Fruit fly (Drosophila melanogaster) whole organism, pupa: ENCODE results near the gene CG32267.

Source experiments
- CG12605 ChIP-seq: fragments of 200-800 bp; sonication (Bioruptor generic); IDR thresholded peaks from 2 replicates; pipeline ENCODE4 v1.3.6; 2022; ENCODE audit warnings: missing biosample characterization, missing genetic modification characterization
- CG14655 ChIP-seq: fragments of 200-800 bp; sonication (Bioruptor generic); optimal IDR thresholded peaks from 3 replicates; lab custom pipeline; 2017; ENCODE audit warnings: mild to moderate bottlenecking, missing biosample characterization, missing genetic modification reagents, missing genetic modification characterization
- CG17806 ChIP-seq: fragments of 200-800 bp; sonication (Bioruptor generic); optimal IDR thresholded peaks from 2 replicates; lab custom pipeline; 2018; ENCODE audit warnings: missing biosample characterization, mild to moderate bottlenecking, missing genetic modification characterization, moderate library complexity
- CG34367 ChIP-seq: fragments of 200-800 bp; sonication (Bioruptor generic); optimal IDR thresholded peaks from 2 replicates; lab custom pipeline; 2018; ENCODE audit warnings: missing biosample characterization, mild to moderate bottlenecking, missing genetic modification characterization
- CG8159 ChIP-seq: fragments of 200-800 bp; sonication (Bioruptor generic); optimal IDR thresholded peaks from 3 replicates; lab custom pipeline; 2018; ENCODE audit warnings: missing biosample characterization, mild to moderate bottlenecking, missing genetic modification characterization, moderate library complexity
- CG8301 ChIP-seq: fragments of 200-800 bp; sonication (Bioruptor generic); optimal IDR thresholded peaks from 2 replicates; lab custom pipeline; 2018; ENCODE audit warnings: missing biosample characterization, mild to moderate bottlenecking, missing genetic modification characterization
- EcR ChIP-seq: fragments of 200-800 bp; sonication (Bioruptor generic); optimal IDR thresholded peaks from 3 replicates; lab custom pipeline; 2019; ENCODE audit warnings: missing biosample characterization, missing genetic modification characterization, mild to moderate bottlenecking, moderate library complexity, missing genetic modification reagents
- Pif1B ChIP-seq: fragments of 200-800 bp; sonication (Bioruptor generic); optimal IDR thresholded peaks from 3 replicates; lab custom pipeline; 2016; ENCODE audit warnings: missing biosample characterization, missing genetic modification characterization
- Snoo ChIP-seq: fragments of 200-800 bp; sonication (Bioruptor generic); optimal IDR thresholded peaks from 3 replicates; lab custom pipeline; 2017; ENCODE audit warnings: missing biosample characterization, mild to moderate bottlenecking, missing genetic modification characterization, inconsistent platforms
- fd96Ca ChIP-seq: fragments of 200-800 bp; sonication (Bioruptor generic); IDR thresholded peaks from 3 replicates; pipeline ENCODE4 v1.3.6; 2022; ENCODE audit warnings: missing biosample characterization, missing genetic modification characterization
- rn ChIP-seq: fragments of 200-800 bp; sonication (Bioruptor generic); IDR thresholded peaks from 2 replicates; pipeline ENCODE4 v1.3.6; 2022; ENCODE audit warnings: missing biosample characterization, missing genetic modification characterization

DNA sequence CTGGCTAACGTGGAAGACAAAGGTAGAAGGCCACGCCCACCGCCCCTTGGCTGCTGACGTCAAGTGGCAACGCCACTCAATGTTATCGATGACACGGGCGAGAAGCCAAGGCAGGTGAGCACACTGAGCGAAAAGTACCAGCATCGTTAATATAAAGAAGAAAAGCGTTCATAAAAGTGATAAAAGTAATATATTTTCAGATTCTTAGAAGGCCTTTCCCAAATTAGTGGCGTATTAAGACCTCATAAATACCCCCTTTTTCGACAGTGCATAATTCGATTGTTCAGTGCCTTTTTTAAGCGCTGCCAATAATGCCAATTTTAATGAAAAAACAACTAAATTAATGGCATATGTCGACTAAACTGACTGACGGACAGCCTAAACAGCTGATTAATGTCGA, 22.2 kb downstream of the CG32267 start:
- 0 out of 3 replicates have a peak, but pooled peaks have one; percentile 21 for TF ChIP-seq fd96Ca (GFP tag; lab: Robert Waterston, UW)
- no peak for TF ChIP-seq CG17806 (tag; lab: Kevin White, UChicago)
- no peak for TF ChIP-seq CG8159 (tag; lab: Kevin White, UChicago)
- TF ChIP-seq CG12605, result no peak
- no peak for TF ChIP-seq CG34367 (tag; lab: Kevin White, UChicago)
- TF ChIP-seq EcR (GFP tag; lab: Kevin White, UChicago), result no peak
- TF ChIP-seq Pif1B (GFP tag; lab: Kevin White, UChicago), result no peak
- TF ChIP-seq CG14655 (GFP tag; lab: Kevin White, UChicago), result no peak
- no peak for TF ChIP-seq Snoo (tag; lab: Kevin White, UChicago)
- TF ChIP-seq CG8301, result no peak
- TF ChIP-seq rn, result no peak
